Fruit fly (Drosophila melanogaster) whole organism, adult: ENCODE results near the gene Lcp65Ac.

ENCODE experiments used
- CG11617 ChIP-seq: fragments of 200-800 bp; sonication (Bioruptor generic); optimal IDR thresholded peaks from 2 replicates; lab custom pipeline; 2017; ENCODE audit warnings: mild to moderate bottlenecking, missing biosample characterization, missing genetic modification reagents, missing genetic modification characterization
- CG14711 ChIP-seq: fragments of 200-800 bp; sonication (Bioruptor generic); optimal IDR thresholded peaks from 2 replicates; lab custom pipeline; 2018; ENCODE audit warnings: missing biosample characterization, mild to moderate bottlenecking, missing genetic modification characterization, moderate library complexity
- CG1620 ChIP-seq: fragments of 200-800 bp; sonication (Bioruptor generic); optimal IDR thresholded peaks from 2 replicates; lab custom pipeline; 2016; ENCODE audit warnings: missing biosample characterization, missing genetic modification characterization
- CG33017 ChIP-seq: fragments of 200-800 bp; sonication (Bioruptor generic); optimal IDR thresholded peaks from 2 replicates; lab custom pipeline; 2018; ENCODE audit warnings: missing biosample characterization, mild to moderate bottlenecking, missing genetic modification characterization, moderate library complexity
- Crg-1 ChIP-seq: fragments of 200-800 bp; sonication (Bioruptor generic); optimal IDR thresholded peaks from 2 replicates; lab custom pipeline; 2016; ENCODE audit warnings: missing biosample characterization, missing genetic modification characterization
- cic ChIP-seq: fragments of 200-800 bp; sonication (Bioruptor generic); optimal IDR thresholded peaks from 2 replicates; lab custom pipeline; 2017; ENCODE audit warnings: missing biosample characterization, mild to moderate bottlenecking, missing genetic modification characterization, moderate library complexity
- cnc ChIP-seq, 2 experiments: fragments of >200 bp; optimal IDR thresholded peaks; 2 replicates each; lab custom pipeline; 2017
- kay ChIP-seq: fragments of 200-800 bp; sonication (Bioruptor generic); peaks from one replicate; lab custom pipeline; 2016; ENCODE audit warnings: missing biosample characterization, missing genetic modification characterization, borderline replicate concordance
- ovo ChIP-seq: fragments of 200-800 bp; sonication (Bioruptor generic); optimal IDR thresholded peaks from 2 replicates; lab custom pipeline; 2016; ENCODE audit warnings: missing biosample characterization, missing genetic modification characterization
- pad ChIP-seq: fragments of 200-800 bp; sonication (Bioruptor generic); optimal IDR thresholded peaks from 3 replicates; lab custom pipeline; 2017; ENCODE audit warnings: missing biosample characterization, missing genetic modification characterization, mild to moderate bottlenecking, moderate library complexity, missing genetic modification reagents
- tj ChIP-seq: fragments of 200-800 bp; sonication (Bioruptor generic); optimal IDR thresholded peaks from 3 replicates; lab custom pipeline; 2017; ENCODE audit warnings: missing biosample characterization, mild to moderate bottlenecking, missing genetic modification characterization, moderate library complexity
- toe ChIP-seq: fragments of 200-800 bp; sonication (Bioruptor generic); optimal IDR thresholded peaks from 2 replicates; lab custom pipeline; 2016; ENCODE audit warnings: missing biosample characterization, missing genetic modification characterization

- TF ChIP-seq ovo (GFP tag; lab: Kevin White, UChicago) = no peak
- no peak for TF ChIP-seq tj (GFP tag; lab: Kevin White, UChicago)
- TF ChIP-seq CG33017 (tag; lab: Kevin White, UChicago) = no peak
- no peak for TF ChIP-seq kay (GFP tag; lab: Kevin White, UChicago)
- no peak for TF ChIP-seq toe
- TF ChIP-seq CG11617 (GFP tag; lab: Kevin White, UChicago) = no peak
- no peak for TF ChIP-seq cic (GFP tag; lab: Kevin White, UChicago)
- TF ChIP-seq CG1620 (GFP tag; lab: Kevin White, UChicago) = no peak
- TF ChIP-seq pad (GFP tag; lab: Kevin White, UChicago) = no peak
- TF ChIP-seq Crg-1 (GFP tag; lab: Kevin White, UChicago) = no peak
- no peak for TF ChIP-seq cnc (optimal IDR thresholded peaks at IDR 0.05; lab: Kevin White, UChicago)
- TF ChIP-seq CG14711 (tag; lab: Kevin White, UChicago) = no peak
Measured at dm6 chr3L:6111458-6111857, 33.2 kb upstream of the Lcp65Ac start.
